Fruit fly (Drosophila melanogaster): Measurements from ENCODE around the gene CG33169.

CG33169 gene

dm6 chr3L:22886939-22887338, 23.3 kb downstream of the CG33169 start:
- TF ChIP-seq CG12605 (GFP tag; IDR thresholded peaks at IDR 0.05) (no peak), rn (GFP tag; IDR thresholded peaks at IDR 0.05) (no peak), Pif1A (GFP tag; optimal IDR thresholded peaks at IDR 0.05) (no peak), EcR (GFP tag; optimal IDR thresholded peaks at IDR 0.05) (peak; percentile 47), CG8301 (tag; optimal IDR thresholded peaks at IDR 0.05) (no peak), fd96Ca (GFP tag; IDR thresholded peaks at IDR 0.05) (no peak), CG34367 (tag; optimal IDR thresholded peaks at IDR 0.05) (no peak), D1 (tag; optimal IDR thresholded peaks at IDR 0.05) (no peak)

- no peak for TF ChIP-seq CG15710 (tag; optimal IDR thresholded peaks at IDR 0.05)
- TF ChIP-seq CG8301 (tag; optimal IDR thresholded peaks at IDR 0.05): no peak
- TF ChIP-seq CG9948 (tag; optimal IDR thresholded peaks at IDR 0.05): no peak
- no peak for TF ChIP-seq CG17806 (tag; optimal IDR thresholded peaks at IDR 0.05)
- TF ChIP-seq Snoo (tag; optimal IDR thresholded peaks at IDR 0.05): no peak
- TF ChIP-seq CG12605 (GFP tag; IDR thresholded peaks at IDR 0.05): no peak
- no peak for TF ChIP-seq CG8159 (tag; optimal IDR thresholded peaks at IDR 0.05)
- TF ChIP-seq CG14655 (GFP tag; optimal IDR thresholded peaks at IDR 0.05): no peak
- TF ChIP-seq gl (tag; optimal IDR thresholded peaks at IDR 0.05): no peak
- TF ChIP-seq rn (GFP tag; IDR thresholded peaks at IDR 0.05): no peak
- TF ChIP-seq CG34367 (tag; optimal IDR thresholded peaks at IDR 0.05): no peak
- no peak for TF ChIP-seq fd96Ca (GFP tag; IDR thresholded peaks at IDR 0.05)
- TF ChIP-seq CG13204 (GFP tag; optimal IDR thresholded peaks at IDR 0.05): no peak
- TF ChIP-seq D1 (tag; optimal IDR thresholded peaks at IDR 0.05): no peak
- TF ChIP-seq Ets98B (GFP tag; IDR thresholded peaks at IDR 0.05): no peak
Measured at dm6 chr3L:22887677-22888076, 24.0 kb downstream of the CG33169 start.

- TF ChIP-seq CG8301 (tag; optimal IDR thresholded peaks at IDR 0.05) (no peak), CG34367 (tag; optimal IDR thresholded peaks at IDR 0.05) (no peak), Ets98B (GFP tag; IDR thresholded peaks at IDR 0.05) (no peak), CG32121 (GFP tag; IDR thresholded peaks at IDR 0.05) (no peak), Pif1A (GFP tag; optimal IDR thresholded peaks at IDR 0.05) (no peak), CG14655 (GFP tag; optimal IDR thresholded peaks at IDR 0.05) (no peak), D1 (tag; optimal IDR thresholded peaks at IDR 0.05) (no peak), CG4496 (GFP tag; IDR thresholded peaks at IDR 0.05) (no peak), Snoo (tag; optimal IDR thresholded peaks at IDR 0.05) (no peak), CG10348 (GFP tag; IDR thresholded peaks at IDR 0.05) (no peak), CG9948 (tag; optimal IDR thresholded peaks at IDR 0.05) (no peak), Pif1B (GFP tag; optimal IDR thresholded peaks at IDR 0.05) (no peak), gl (tag; optimal IDR thresholded peaks at IDR 0.05) (no peak), EcR (GFP tag; optimal IDR thresholded peaks at IDR 0.05) (no peak), CG12605 (GFP tag; IDR thresholded peaks at IDR 0.05) (no peak), rn (GFP tag; IDR thresholded peaks at IDR 0.05) (no peak)
Measured at dm6 chr3L:22888591-22889258, 25.1 kb downstream of the CG33169 start.

- TF ChIP-seq CG8159 (tag; optimal IDR thresholded peaks at IDR 0.05): no peak
Measured at dm6 chr3L:22890024-22890423, 26.4 kb downstream of the CG33169 start.

dm6 chr3L:22891009-22891408, 27.3 kb downstream of the CG33169 start:
- TF ChIP-seq CG15710 (tag; optimal IDR thresholded peaks at IDR 0.05) (no peak), Pif1B (GFP tag; optimal IDR thresholded peaks at IDR 0.05) (no peak), CG9948 (tag; optimal IDR thresholded peaks at IDR 0.05) (no peak), CG4496 (GFP tag; IDR thresholded peaks at IDR 0.05) (no peak), D1 (tag; optimal IDR thresholded peaks at IDR 0.05) (no peak), Snoo (tag; optimal IDR thresholded peaks at IDR 0.05) (no peak), CG32121 (GFP tag; IDR thresholded peaks at IDR 0.05) (no peak), CG13204 (GFP tag; optimal IDR thresholded peaks at IDR 0.05) (no peak), EcR (GFP tag; optimal IDR thresholded peaks at IDR 0.05) (no peak), CG10348 (GFP tag; IDR thresholded peaks at IDR 0.05) (no peak), Pif1A (GFP tag; optimal IDR thresholded peaks at IDR 0.05) (no peak), CG12605 (GFP tag; IDR thresholded peaks at IDR 0.05) (no peak), Ets98B (GFP tag; IDR thresholded peaks at IDR 0.05) (no peak), gl (tag; optimal IDR thresholded peaks at IDR 0.05) (no peak), fd96Ca (GFP tag; IDR thresholded peaks at IDR 0.05) (no peak), CG8301 (tag; optimal IDR thresholded peaks at IDR 0.05) (no peak), CG34367 (tag; optimal IDR thresholded peaks at IDR 0.05) (no peak), CG8159 (tag; optimal IDR thresholded peaks at IDR 0.05) (no peak), rn (GFP tag; IDR thresholded peaks at IDR 0.05) (no peak), CG17806 (tag; optimal IDR thresholded peaks at IDR 0.05) (no peak)

- TF ChIP-seq CG34367 (tag; optimal IDR thresholded peaks at IDR 0.05) (no peak), D1 (tag; optimal IDR thresholded peaks at IDR 0.05) (peak; percentile 15), CG9948 (tag; optimal IDR thresholded peaks at IDR 0.05) (no peak), Pif1B (GFP tag; optimal IDR thresholded peaks at IDR 0.05) (no peak), CG12605 (GFP tag; IDR thresholded peaks at IDR 0.05) (no peak), fd96Ca (GFP tag; IDR thresholded peaks at IDR 0.05) (no peak)
Measured at dm6 chr3L:22894689-22895283, 31.1 kb downstream of the CG33169 start.

All from whole organism, pupa.